Fruit fly (Drosophila melanogaster) whole organism, pupa: ENCODE results near the gene snRNP-U1-70K.

Experiments used
- CG12605 ChIP-seq: fragments of 200-800 bp; sonication (Bioruptor generic); IDR thresholded peaks from 2 replicates; pipeline ENCODE4 v1.3.6; 2022; ENCODE audit warnings: missing biosample characterization, missing genetic modification characterization
- CG13204 ChIP-seq: fragments of 200-800 bp; sonication (Bioruptor generic); optimal IDR thresholded peaks from 2 replicates; lab custom pipeline; 2018; ENCODE audit warnings: missing biosample characterization, mild to moderate bottlenecking, missing genetic modification characterization, moderate library complexity
- CG15710 ChIP-seq: fragments of 200-800 bp; sonication (Bioruptor generic); optimal IDR thresholded peaks from 2 replicates; lab custom pipeline; 2018; ENCODE audit warnings: missing biosample characterization, mild to moderate bottlenecking, missing genetic modification characterization, moderate library complexity
- CG34367 ChIP-seq: fragments of 200-800 bp; sonication (Bioruptor generic); optimal IDR thresholded peaks from 2 replicates; lab custom pipeline; 2018; ENCODE audit warnings: missing biosample characterization, mild to moderate bottlenecking, missing genetic modification characterization
- CG8301 ChIP-seq: fragments of 200-800 bp; sonication (Bioruptor generic); optimal IDR thresholded peaks from 2 replicates; lab custom pipeline; 2018; ENCODE audit warnings: missing biosample characterization, mild to moderate bottlenecking, missing genetic modification characterization
- CG9948 ChIP-seq: fragments of 200-800 bp; sonication (Bioruptor generic); optimal IDR thresholded peaks from 2 replicates; lab custom pipeline; 2018; ENCODE audit warnings: missing biosample characterization, mild to moderate bottlenecking, missing genetic modification characterization, moderate library complexity
- Ets98B ChIP-seq: fragments of 200-800 bp; sonication (Bioruptor generic); IDR thresholded peaks from 2 replicates; pipeline ENCODE4 v1.3.6; 2022; ENCODE audit warnings: missing biosample characterization, missing genetic modification characterization
- Pif1A ChIP-seq: fragments of 200-800 bp; sonication (Bioruptor generic); optimal IDR thresholded peaks from 3 replicates; lab custom pipeline; 2016; ENCODE audit warnings: missing biosample characterization, missing genetic modification characterization
- Pif1B ChIP-seq: fragments of 200-800 bp; sonication (Bioruptor generic); optimal IDR thresholded peaks from 3 replicates; lab custom pipeline; 2016; ENCODE audit warnings: missing biosample characterization, missing genetic modification characterization
- fd96Ca ChIP-seq: fragments of 200-800 bp; sonication (Bioruptor generic); IDR thresholded peaks from 3 replicates; pipeline ENCODE4 v1.3.6; 2022; ENCODE audit warnings: missing biosample characterization, missing genetic modification characterization

DNA sequence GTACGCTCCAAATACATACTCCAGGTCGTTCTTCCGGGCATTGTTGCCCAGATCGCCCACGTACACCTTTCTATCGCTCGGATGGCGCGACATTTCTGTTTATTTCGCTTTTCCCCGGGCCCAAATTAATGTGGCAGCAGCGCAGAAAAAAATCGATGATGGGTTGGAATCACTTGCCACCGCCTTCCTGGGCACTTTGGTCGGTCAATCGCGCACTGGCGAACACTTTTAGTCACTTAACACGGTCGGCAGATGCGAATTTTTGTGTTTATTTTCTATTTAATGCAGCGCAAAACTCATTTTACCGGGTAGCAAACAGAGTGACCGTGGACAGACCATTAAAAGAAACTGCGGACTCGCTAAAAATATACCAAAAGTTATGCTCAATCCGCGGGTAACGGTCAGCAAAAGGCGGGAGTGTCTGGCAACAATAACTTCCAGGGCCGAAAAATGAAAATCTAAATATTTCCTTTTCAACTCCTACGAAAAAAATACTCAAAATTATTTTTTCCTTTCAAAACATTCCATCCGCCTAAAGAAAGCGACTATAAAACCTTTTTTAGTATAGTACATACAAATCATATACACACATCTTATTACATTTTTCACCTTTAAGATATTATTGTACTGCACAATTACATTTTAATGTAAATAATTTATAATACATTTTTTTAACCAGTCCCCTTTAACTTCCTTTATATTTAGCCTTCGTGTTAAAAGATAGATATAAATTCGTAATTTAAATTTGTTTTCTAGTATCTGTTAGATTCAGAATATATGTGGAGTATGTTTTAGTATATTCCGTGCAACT, 51.5 kb downstream of the snRNP-U1-70K start, which contains the start of gene x16:
- TF ChIP-seq CG34367 (tag; lab: Kevin White, UChicago) (no peak), CG13204 (GFP tag; lab: Kevin White, UChicago) (no peak), CG9948 (tag; lab: Kevin White, UChicago) (no peak), CG8301 (tag; lab: Kevin White, UChicago) (no peak), CG12605 (GFP tag; lab: Robert Waterston, UW) (no peak), fd96Ca (GFP tag; lab: Robert Waterston, UW) (no peak), Pif1B (GFP tag; lab: Kevin White, UChicago) (no peak), CG15710 (tag; lab: Kevin White, UChicago) (no peak), Ets98B (GFP tag; lab: Robert Waterston, UW) (no peak), Pif1A (GFP tag; lab: Kevin White, UChicago) (no peak)
